Worm (Caenorhabditis elegans) whole organism, L4 larva: ENCODE measurements around the gene C25B8.8.

ENCODE experiments used
- F26F4.8 ChIP-seq: fragments of 200-800 bp; sonication (Bioruptor generic); conservative IDR thresholded peaks from 2 replicates; pipeline ENCODE4 v1.3.6; 2022; ENCODE audit warnings: missing genetic modification characterization, missing compliant biosample characterization
- R02D3.7 ChIP-seq: fragments of 150-350 bp; sonication (generic microtip); optimal IDR thresholded peaks from 3 replicates; lab custom pipeline; 2014; ENCODE audit warnings: missing biosample characterization, missing genetic modification characterization
- Y5F2A.4 ChIP-seq: fragments of 200-800 bp; sonication (Bioruptor generic); optimal IDR thresholded peaks from 2 replicates; lab custom pipeline; 2018; ENCODE audit warnings: mild to moderate bottlenecking, missing genetic modification characterization, missing compliant biosample characterization
- aha-1 ChIP-seq: fragments of 150-350 bp; peaks from one replicate; lab custom pipeline; 2014; ENCODE audit warnings: missing biosample characterization, missing genetic modification characterization
- ceh-28 ChIP-seq: fragments of 150-350 bp; optimal IDR thresholded peaks from 2 replicates; lab custom pipeline; 2014; ENCODE audit warnings: missing biosample characterization, missing genetic modification reagents, missing genetic modification characterization
- ceh-62 ChIP-seq: sonication (generic microtip); optimal IDR thresholded peaks from 2 replicates; lab custom pipeline; 2017; ENCODE audit warnings: missing biosample characterization, missing genetic modification characterization
- daf-16 ChIP-seq, 3 experiments: sonication (generic microtip); optimal IDR thresholded peaks; 2 replicates each; lab custom pipeline; 2016 to 2017; ENCODE audit warnings: missing genetic modification characterization in 3 of 3, missing genetic modification reagents in 3 of 3, mild to moderate bottlenecking in 2 of 3, missing compliant biosample characterization in 2 of 3, missing biosample characterization in 1 of 3, moderate library complexity in 1 of 3
- daf-19 ChIP-seq: fragments of 200-800 bp; sonication (Bioruptor generic); conservative IDR thresholded peaks from 2 replicates; pipeline ENCODE4 v1.3.6; 2022; ENCODE audit warnings: missing genetic modification characterization, missing compliant biosample characterization
- daf-8 ChIP-seq: fragments of 200-800 bp; sonication (Bioruptor generic); IDR thresholded peaks from 2 replicates; pipeline ENCODE4 v1.3.6; 2022; ENCODE audit warnings: missing genetic modification characterization, missing compliant biosample characterization
- dmd-6 ChIP-seq: fragments of 200-800 bp; sonication (Bioruptor generic); IDR thresholded peaks from 2 replicates; pipeline ENCODE4 v1.3.6; 2022; ENCODE audit warnings: missing genetic modification reagents, missing genetic modification characterization, missing compliant biosample characterization
- dmd-8 ChIP-seq: fragments of 200-800 bp; sonication (Bioruptor generic); IDR thresholded peaks from 2 replicates; pipeline ENCODE4 v1.3.6; 2022; ENCODE audit warnings: missing genetic modification characterization, missing compliant biosample characterization
- hif-1 ChIP-seq, 2 experiments: sonication (generic microtip); optimal IDR thresholded peaks; 2 replicates each; lab custom pipeline; 2016 to 2017; ENCODE audit warnings: missing compliant biosample characterization in 2 of 2, missing genetic modification characterization in 2 of 2, missing genetic modification reagents in 2 of 2, missing genotype in 2 of 2, mild to moderate bottlenecking in 1 of 2
- hlh-11 ChIP-seq: fragments of 200-800 bp; sonication (Bioruptor generic); optimal IDR thresholded peaks from 2 replicates; lab custom pipeline; 2018; ENCODE audit warnings: mild to moderate bottlenecking, missing genetic modification characterization, missing compliant biosample characterization
- hlh-30 ChIP-seq: sonication (generic microtip); optimal IDR thresholded peaks from 2 replicates; lab custom pipeline; 2017; ENCODE audit warnings: antibody characterized with exemption, mild to moderate bottlenecking, missing genetic modification characterization, missing compliant biosample characterization; ENCODE audit not compliant: insufficient read depth
- lin-1 ChIP-seq: fragments of 200-800 bp; sonication (Bioruptor generic); IDR thresholded peaks from 2 replicates; pipeline ENCODE4 v1.3.6; 2022; ENCODE audit warnings: missing genetic modification reagents, missing genetic modification characterization, missing compliant biosample characterization
- lin-39 ChIP-seq: fragments of 150-350 bp; optimal IDR thresholded peaks from 2 replicates; lab custom pipeline; 2014; ENCODE audit warnings: missing biosample characterization, missing genetic modification reagents, missing genetic modification characterization
- mdl-1 ChIP-seq, 2 experiments: fragments of 150-350 bp in 1 of 2; sonication (generic microtip) in 1 of 2; optimal IDR thresholded peaks; 2 replicates each; lab custom pipeline; 2014 to 2017; ENCODE audit warnings: missing biosample characterization in 2 of 2, missing genetic modification characterization in 2 of 2
- nhr-10 ChIP-seq: fragments of 150-350 bp; optimal IDR thresholded peaks from 2 replicates; lab custom pipeline; 2014; ENCODE audit warnings: missing biosample characterization, missing genetic modification characterization
- nhr-102 ChIP-seq: sonication (generic microtip); optimal IDR thresholded peaks from 2 replicates; lab custom pipeline; 2016; ENCODE audit warnings: mild to moderate bottlenecking, missing genetic modification characterization, moderate library complexity, missing compliant biosample characterization
- nhr-28 ChIP-seq: fragments of 150-350 bp; optimal IDR thresholded peaks from 2 replicates; lab custom pipeline; 2014; ENCODE audit warnings: missing biosample characterization, missing genetic modification characterization
- nhr-48 ChIP-seq: sonication (generic microtip); optimal IDR thresholded peaks from 2 replicates; lab custom pipeline; 2016; ENCODE audit warnings: mild to moderate bottlenecking, missing genetic modification characterization, missing compliant biosample characterization
- nhr-6 ChIP-seq: fragments of 150-350 bp; optimal IDR thresholded peaks from 2 replicates; lab custom pipeline; 2014; ENCODE audit warnings: missing biosample characterization, missing genetic modification characterization
- pqm-1 ChIP-seq: sonication (generic microtip); optimal IDR thresholded peaks from 2 replicates; lab custom pipeline; 2017; ENCODE audit warnings: missing biosample characterization, missing genetic modification characterization
- saeg-2 ChIP-seq: fragments of 200-800 bp; sonication (Bioruptor generic); IDR thresholded peaks from 2 replicates; pipeline ENCODE4 v1.3.6; 2022; ENCODE audit warnings: missing genetic modification reagents, missing genetic modification characterization, missing compliant biosample characterization
- snpc-4 ChIP-seq: fragments of 150-350 bp; optimal IDR thresholded peaks from 2 replicates; lab custom pipeline; 2014; ENCODE audit warnings: missing biosample characterization, missing genetic modification characterization
- unc-39 ChIP-seq: sonication (generic microtip); optimal IDR thresholded peaks from 2 replicates; lab custom pipeline; 2017; ENCODE audit warnings: missing biosample characterization, missing genetic modification characterization
- unc-62 ChIP-seq, 3 experiments: fragments of 150-350 bp in 1 of 3; sonication (generic microtip); optimal IDR thresholded peaks in 2 of 3; peaks in 1 of 3; 1 replicate in 1 of 3; 2 replicates in 2 of 3; lab custom pipeline; 2014 to 2017; ENCODE audit warnings: missing biosample characterization in 3 of 3, missing genetic modification characterization in 3 of 3, missing genetic modification reagents in 3 of 3, missing genotype in 1 of 3
- ztf-7 ChIP-seq: fragments of 150-350 bp; optimal IDR thresholded peaks from 2 replicates; lab custom pipeline; 2014; ENCODE audit warnings: missing biosample characterization, missing genetic modification characterization

The C25B8.8 gene

ce11 chrX:6656770-6657169, 47.0 kb downstream of the C25B8.8 start:
- TF ChIP-seq nhr-6 (tag; lab: Kevin White, UChicago) (no peak), lin-39 (tag; lab: Kevin White, UChicago) (no peak), unc-62 (GFP tag; optimal IDR thresholded peaks at IDR 0.05 in 1 of 2; lab: Kevin White, UChicago) (peak in 1 of 2 experiments; percentile 44), unc-62 (tag; optimal IDR thresholded peaks at IDR 0.05; lab: Kevin White, UChicago) (no peak), F26F4.8 (GFP tag; lab: Robert Waterston, UW) (no peak), daf-19 (GFP tag; lab: Robert Waterston, UW) (no peak), dmd-6 (peak; percentile 32), daf-16 (GFP tag; optimal IDR thresholded peaks at IDR 0.05; lab: Kevin White, UChicago) (no peak), daf-16 (tag; optimal IDR thresholded peaks at IDR 0.05; lab: Kevin White, UChicago) (peak; percentile 40), R02D3.7 (tag; lab: Kevin White, UChicago) (no peak), pqm-1 (peak; percentile 55), nhr-28 (tag; lab: Kevin White, UChicago) (peak; percentile 4)

ce11 chrX:6662267-6662666, 52.5 kb downstream of the C25B8.8 start:
- peak; percentile 42; the same call in 1 of the 2 replicates for TF ChIP-seq lin-1 (GFP tag; lab: Robert Waterston, UW)
- no peak for TF ChIP-seq pqm-1
- peak; percentile 60 for TF ChIP-seq aha-1
- peak; percentile 17 for TF ChIP-seq hlh-11 (tag; lab: Kevin White, UChicago)
- no peak for TF ChIP-seq Y5F2A.4 (GFP tag; lab: Kevin White, UChicago)
- no peak for TF ChIP-seq daf-16 (GFP tag; optimal IDR thresholded peaks at IDR 0.05; lab: Kevin White, UChicago)
- TF ChIP-seq daf-16 (tag; optimal IDR thresholded peaks at IDR 0.05; lab: Kevin White, UChicago): peak; percentile 34
- no peak for TF ChIP-seq lin-39 (tag; lab: Kevin White, UChicago)
- TF ChIP-seq saeg-2 (GFP tag; lab: Robert Waterston, UW): no peak
- no peak for TF ChIP-seq unc-62 (GFP tag; optimal IDR thresholded peaks at IDR 0.05 in 1 of 2; lab: Kevin White, UChicago)
- TF ChIP-seq unc-62 (tag; optimal IDR thresholded peaks at IDR 0.05; lab: Kevin White, UChicago): no peak
- peak; percentile 42; the same call in 1 of the 2 replicates for TF ChIP-seq dmd-6

ce11 chrX:6663780-6664437, 54.1 kb downstream of the C25B8.8 start:
- TF ChIP-seq dmd-8: no peak
- TF ChIP-seq unc-39 (tag; lab: Kevin White, UChicago): no peak
- TF ChIP-seq nhr-102: no peak
- TF ChIP-seq hlh-30 (tag; lab: Kevin White, UChicago): peak; percentile 6
- peak in 1 of 2 experiments; percentile 75 for TF ChIP-seq unc-62 (GFP tag; optimal IDR thresholded peaks at IDR 0.05 in 1 of 2; lab: Kevin White, UChicago)
- no peak for TF ChIP-seq unc-62 (tag; optimal IDR thresholded peaks at IDR 0.05; lab: Kevin White, UChicago)
- TF ChIP-seq ztf-7 (tag; lab: Kevin White, UChicago): no peak
- no peak for TF ChIP-seq daf-8 (GFP tag; lab: Robert Waterston, UW)
- TF ChIP-seq daf-16 (GFP tag; optimal IDR thresholded peaks at IDR 0.05; lab: Kevin White, UChicago): no peak
- peak; percentile 2 for TF ChIP-seq daf-16 (tag; optimal IDR thresholded peaks at IDR 0.05; lab: Kevin White, UChicago)
- peak; percentile 29 for TF ChIP-seq nhr-48 (tag; lab: Kevin White, UChicago)
- TF ChIP-seq hif-1 (tag; optimal IDR thresholded peaks at IDR 0.05; lab: Kevin White, UChicago): no peak
- peak; percentile 37 for TF ChIP-seq nhr-10
- peak in 1 of 2 experiments; percentile 8 for TF ChIP-seq mdl-1 (tag; optimal IDR thresholded peaks at IDR 0.05; lab: Kevin White, UChicago)
- TF ChIP-seq ceh-62 (tag; lab: Kevin White, UChicago): no peak
- no peak for TF ChIP-seq snpc-4 (tag; lab: Kevin White, UChicago)
- TF ChIP-seq ceh-28: no peak
- peak; percentile 38 for TF ChIP-seq hlh-11 (tag; lab: Kevin White, UChicago)
